Fruit fly (Drosophila melanogaster) whole organism: Measurements from ENCODE around the gene spir.

ENCODE experiments used
- EcR ChIP-seq, 2 experiments: fragments of >200 bp; optimal IDR thresholded peaks; 2 replicates each; lab custom pipeline; 2017; ENCODE audit warnings: missing biosample characterization in 2 of 2, missing genetic modification characterization in 2 of 2, missing genetic modification reagents in 2 of 2
- psq ChIP-seq: fragments of >200 bp; optimal IDR thresholded peaks from 2 replicates; lab custom pipeline; 2017

dm6 chr2L:20329612-20330011 is 18.6 kb downstream of the spir start:
- TF ChIP-seq EcR (GFP tag; optimal IDR thresholded peaks at IDR 0.05; lab: Kevin White, UChicago) = no peak
- TF ChIP-seq psq = no peak
